Fruit fly (Drosophila melanogaster) whole organism, embryonic: ENCODE data around the gene CG33640.
A peak's percentile ranks its signal among the peaks of the same experiment; 100 is the strongest.

Experiments used
- Atf3 ChIP-seq: fragments of 200-800 bp; sonication (Bioruptor generic); optimal IDR thresholded peaks from 3 replicates; lab custom pipeline; 2016; ENCODE audit warnings: missing biosample characterization, missing genetic modification characterization
- BtbVII ChIP-seq: fragments of 200-800 bp; sonication (Bioruptor generic); optimal IDR thresholded peaks from 3 replicates; lab custom pipeline; 2017; ENCODE audit warnings: missing biosample characterization, mild to moderate bottlenecking, missing genetic modification characterization
- CG10209 ChIP-seq: fragments of 200-800 bp; sonication (Bioruptor generic); optimal IDR thresholded peaks from 3 replicates; lab custom pipeline; 2017; ENCODE audit warnings: missing biosample characterization, mild to moderate bottlenecking, missing genetic modification characterization, missing genetic modification reagents
- CG11398 ChIP-seq: fragments of 200-800 bp; sonication (Bioruptor generic); optimal IDR thresholded peaks from 2 replicates; lab custom pipeline; 2016; ENCODE audit warnings: missing biosample characterization, missing genetic modification characterization
- CG11504 ChIP-seq: fragments of 200-800 bp; sonication (Bioruptor generic); optimal IDR thresholded peaks from 3 replicates; lab custom pipeline; 2019; ENCODE audit warnings: missing biosample characterization, mild to moderate bottlenecking, missing genetic modification characterization, moderate library complexity
- CG11723 ChIP-seq: fragments of 200-800 bp; sonication (Bioruptor generic); optimal IDR thresholded peaks from 2 replicates; lab custom pipeline; 2017; ENCODE audit warnings: missing biosample characterization, mild to moderate bottlenecking, missing genetic modification characterization
- CG14667 ChIP-seq: fragments of 200-800 bp; sonication (Bioruptor generic); IDR thresholded peaks from 2 replicates; pipeline ENCODE4 v1.3.6; 2022; ENCODE audit warnings: missing biosample characterization, missing genetic modification characterization
- CG14965 ChIP-seq: fragments of 200-800 bp; sonication (Bioruptor generic); optimal IDR thresholded peaks from 2 replicates; lab custom pipeline; 2016; ENCODE audit warnings: missing biosample characterization, missing genetic modification characterization, borderline replicate concordance
- CG1602 ChIP-seq: fragments of 200-800 bp; sonication (Bioruptor generic); optimal IDR thresholded peaks from 3 replicates; lab custom pipeline; 2016; ENCODE audit warnings: missing biosample characterization, missing genetic modification characterization
- CG1647 ChIP-seq: fragments of 200-800 bp; sonication (Bioruptor generic); optimal IDR thresholded peaks from 3 replicates; lab custom pipeline; 2016; ENCODE audit warnings: missing biosample characterization, missing genetic modification characterization
- CG16815 ChIP-seq: fragments of 200-800 bp; sonication (Bioruptor generic); optimal IDR thresholded peaks from 3 replicates; lab custom pipeline; 2017; ENCODE audit warnings: missing biosample characterization, mild to moderate bottlenecking, missing genetic modification characterization
- CG17361 ChIP-seq: fragments of 200-800 bp; sonication (Bioruptor generic); IDR thresholded peaks from 3 replicates; pipeline ENCODE4 v1.3.6; 2022; ENCODE audit warnings: missing biosample characterization, missing genetic modification characterization
- CG17568 ChIP-seq: fragments of 200-800 bp; sonication (Bioruptor generic); optimal IDR thresholded peaks from 2 replicates; lab custom pipeline; 2018; ENCODE audit warnings: missing biosample characterization, mild to moderate bottlenecking, missing genetic modification characterization, moderate library complexity
- CG2116 ChIP-seq: fragments of 200-800 bp; sonication (Bioruptor generic); optimal IDR thresholded peaks from 3 replicates; lab custom pipeline; 2018; ENCODE audit warnings: missing biosample characterization, mild to moderate bottlenecking, missing genetic modification characterization
- CG31441 ChIP-seq: fragments of 200-800 bp; sonication (Bioruptor generic); IDR thresholded peaks from 2 replicates; pipeline ENCODE4 v1.3.6; 2022; ENCODE audit warnings: missing biosample characterization, missing genetic modification characterization
- CG34422 ChIP-seq: fragments of 200-800 bp; sonication (Bioruptor generic); IDR thresholded peaks from 3 replicates; pipeline ENCODE4 v1.3.6; 2022; ENCODE audit warnings: missing biosample characterization, missing genetic modification characterization
- CG6689 ChIP-seq: fragments of 200-800 bp; sonication (Bioruptor generic); IDR thresholded peaks from 2 replicates; pipeline ENCODE4 v1.3.6; 2022; ENCODE audit warnings: missing biosample characterization, missing genetic modification characterization
- CG7786 ChIP-seq: fragments of 200-800 bp; sonication (Bioruptor generic); optimal IDR thresholded peaks from 2 replicates; lab custom pipeline; 2016; ENCODE audit warnings: missing biosample characterization, missing genetic modification characterization
- CG8478 ChIP-seq: fragments of >200 bp; optimal IDR thresholded peaks from 2 replicates; lab custom pipeline; 2018
- CG9609 ChIP-seq: fragments of 200-800 bp; sonication (Bioruptor generic); optimal IDR thresholded peaks from 3 replicates; lab custom pipeline; 2016; ENCODE audit warnings: missing biosample characterization, missing genetic modification characterization
- Chrac-16 ChIP-seq: fragments of 200-800 bp; sonication (Bioruptor generic); optimal IDR thresholded peaks from 3 replicates; lab custom pipeline; 2016; ENCODE audit warnings: missing biosample characterization, missing genetic modification characterization
- Dref ChIP-seq: fragments of 200-800 bp; sonication (Bioruptor generic); IDR thresholded peaks from 2 replicates; pipeline ENCODE4 v1.3.6; 2022; ENCODE audit warnings: missing biosample characterization, missing genetic modification characterization
- E2f2 ChIP-seq: fragments of 200-800 bp; sonication (Bioruptor generic); IDR thresholded peaks from 2 replicates; pipeline ENCODE4 v1.3.6; 2022; ENCODE audit warnings: missing biosample characterization, missing genetic modification characterization
- Fer2 ChIP-seq: fragments of 200-800 bp; sonication (Bioruptor generic); optimal IDR thresholded peaks from 2 replicates; lab custom pipeline; 2018; ENCODE audit warnings: missing biosample characterization, mild to moderate bottlenecking, missing genetic modification characterization, moderate library complexity
- Hr3 ChIP-seq: fragments of 200-800 bp; sonication (Bioruptor generic); optimal IDR thresholded peaks from 3 replicates; lab custom pipeline; 2016; ENCODE audit warnings: missing biosample characterization, missing genetic modification characterization
- PHDP ChIP-seq: fragments of 200-800 bp; sonication (Bioruptor generic); optimal IDR thresholded peaks from 3 replicates; lab custom pipeline; 2018; ENCODE audit warnings: missing biosample characterization, mild to moderate bottlenecking, missing genetic modification characterization, moderate library complexity
- Rx ChIP-seq: fragments of 200-800 bp; sonication (Bioruptor generic); IDR thresholded peaks from 2 replicates; pipeline ENCODE4 v1.3.6; 2022; ENCODE audit warnings: missing biosample characterization, missing genetic modification characterization
- Sin3A ChIP-seq: fragments of >200 bp; optimal IDR thresholded peaks from 2 replicates; lab custom pipeline; 2018
- Taf1 ChIP-seq: fragments of 200-800 bp; sonication (Bioruptor generic); IDR thresholded peaks from 2 replicates; pipeline ENCODE4 v1.3.6; 2022; ENCODE audit warnings: missing biosample characterization, missing genetic modification characterization
- YL-1 ChIP-seq: fragments of 200-800 bp; sonication (Bioruptor generic); optimal IDR thresholded peaks from 3 replicates; lab custom pipeline; 2017; ENCODE audit warnings: missing biosample characterization, mild to moderate bottlenecking, missing genetic modification characterization
- abd-A ChIP-seq: fragments of 200-800 bp; sonication (Bioruptor generic); optimal IDR thresholded peaks from 3 replicates; lab custom pipeline; 2019; ENCODE audit warnings: missing biosample characterization, mild to moderate bottlenecking, missing genetic modification characterization, moderate library complexity
- ato ChIP-seq: fragments of 200-800 bp; sonication (Bioruptor generic); IDR thresholded peaks from 2 replicates; pipeline ENCODE4 v1.3.6; 2022; ENCODE audit warnings: missing biosample characterization, missing genetic modification characterization; ENCODE audit not compliant: partially characterized antibody
- bbx ChIP-seq: fragments of 200-800 bp; sonication (Bioruptor generic); IDR thresholded peaks from 2 replicates; pipeline ENCODE4 v1.3.6; 2022; ENCODE audit warnings: missing biosample characterization, missing genetic modification characterization; ENCODE audit not compliant: partially characterized antibody
- gce ChIP-seq: fragments of 200-800 bp; sonication (Bioruptor generic); IDR thresholded peaks from 3 replicates; pipeline ENCODE4 v1.3.6; 2022; ENCODE audit warnings: missing biosample characterization, missing genetic modification characterization
- lmd ChIP-seq: fragments of 200-800 bp; sonication (Bioruptor generic); IDR thresholded peaks from 2 replicates; pipeline ENCODE4 v1.3.6; 2022; ENCODE audit warnings: missing biosample characterization, missing genetic modification characterization
- mirr ChIP-seq: fragments of 200-800 bp; sonication (Bioruptor generic); optimal IDR thresholded peaks from 3 replicates; lab custom pipeline; 2018; ENCODE audit warnings: missing biosample characterization, mild to moderate bottlenecking, missing genetic modification characterization
- odd ChIP-seq: fragments of 200-800 bp; sonication (Bioruptor generic); optimal IDR thresholded peaks from 2 replicates; lab custom pipeline; 2017; ENCODE audit warnings: missing biosample characterization, mild to moderate bottlenecking, missing genetic modification characterization
- pan ChIP-seq, 4 experiments: fragments of >200 bp in 3 of 4; fragments of 200-800 bp in 1 of 4; sonication (Bioruptor generic) in 1 of 4; optimal IDR thresholded peaks in 3 of 4; IDR thresholded peaks in 1 of 4; 2 replicates each; pipeline versions ENCODE4 v1.3.6 to Lab custom; 2017 to 2022; ENCODE audit warnings: missing biosample characterization in 2 of 4, missing genetic modification characterization in 2 of 4, mixed read lengths in 1 of 4
- pzg ChIP-seq: fragments of 200-800 bp; sonication (Bioruptor generic); optimal IDR thresholded peaks from 3 replicates; lab custom pipeline; 2018; ENCODE audit warnings: missing biosample characterization, mild to moderate bottlenecking, missing genetic modification characterization, moderate library complexity
- ro ChIP-seq: fragments of 200-800 bp; sonication (Bioruptor generic); IDR thresholded peaks from 2 replicates; pipeline ENCODE4 v1.3.6; 2022; ENCODE audit warnings: missing biosample characterization, missing genetic modification characterization
- row ChIP-seq: fragments of 200-800 bp; sonication (Bioruptor generic); IDR thresholded peaks from 3 replicates; pipeline ENCODE4 v1.3.6; 2022; ENCODE audit warnings: missing biosample characterization, missing genetic modification characterization
- scrt ChIP-seq: fragments of 200-800 bp; sonication (Bioruptor generic); optimal IDR thresholded peaks from 2 replicates; lab custom pipeline; 2018; ENCODE audit warnings: missing biosample characterization, mild to moderate bottlenecking, missing genetic modification characterization, moderate library complexity
- sisA ChIP-seq: fragments of 200-800 bp; sonication (Bioruptor generic); IDR thresholded peaks from 2 replicates; pipeline ENCODE4 v1.3.6; 2022; ENCODE audit warnings: missing biosample characterization, missing genetic modification characterization
- tap ChIP-seq: fragments of 200-800 bp; optimal IDR thresholded peaks from 3 replicates; lab custom pipeline; 2019; ENCODE audit warnings: missing biosample characterization, mild to moderate bottlenecking, missing genetic modification characterization, moderate library complexity
- tin ChIP-seq: fragments of 200-800 bp; sonication (Bioruptor generic); optimal IDR thresholded peaks from 3 replicates; lab custom pipeline; 2016; ENCODE audit warnings: missing biosample characterization, missing genetic modification characterization
- tll ChIP-seq, 2 experiments: fragments of 200-800 bp in 1 of 2; fragments of >200 bp in 1 of 2; sonication (Bioruptor generic) in 1 of 2; optimal IDR thresholded peaks; 2 replicates each; lab custom pipeline; 2017 to 2019; ENCODE audit warnings: missing biosample characterization in 2 of 2, missing genetic modification characterization in 2 of 2, mild to moderate bottlenecking in 1 of 2, moderate library complexity in 1 of 2
- unpg ChIP-seq: fragments of 200-800 bp; sonication (Bioruptor generic); optimal IDR thresholded peaks from 3 replicates; lab custom pipeline; 2018; ENCODE audit warnings: missing biosample characterization, mild to moderate bottlenecking, missing genetic modification characterization, moderate library complexity
- wdn ChIP-seq: fragments of 200-800 bp; sonication (Bioruptor generic); IDR thresholded peaks from 2 replicates; pipeline ENCODE4 v1.3.6; 2022; ENCODE audit warnings: missing biosample characterization, missing genetic modification characterization

The CG33640 gene

dm6 chr2L:13548786-13549780 lies 21.4 kb downstream of the CG33640 start, which contains the start of gene B4 (continued):
- no peak for TF ChIP-seq CG7786 (GFP tag; lab: Kevin White, UChicago)
- peak; percentile 19 for TF ChIP-seq CG17568 (GFP tag; lab: Kevin White, UChicago)
- TF ChIP-seq bbx (GFP tag; lab: Robert Waterston, UW) = peak; percentile 66
- no peak for TF ChIP-seq Fer2
- TF ChIP-seq ato (GFP tag; lab: Robert Waterston, UW) = no peak
- TF ChIP-seq mirr = peak; percentile 89
- no peak; the same call in 2 of the 3 replicates for TF ChIP-seq row (GFP tag; lab: Robert Waterston, UW)
- TF ChIP-seq CG11398 (GFP tag; lab: Kevin White, UChicago) = no peak
- TF ChIP-seq odd (GFP tag; lab: Kevin White, UChicago) = peak; percentile 67
- peak; percentile 55 for TF ChIP-seq CG2116 (GFP tag; lab: Kevin White, UChicago)
- no peak for TF ChIP-seq Hr3
- TF ChIP-seq PHDP (tag; lab: Kevin White, UChicago) = no peak
- TF ChIP-seq BtbVII (GFP tag; lab: Kevin White, UChicago) = peak; percentile 55
- TF ChIP-seq abd-A (tag; lab: Kevin White, UChicago) = no peak
- peak; percentile 68 for TF ChIP-seq Sin3A (lab: Kevin White, UChicago)
- no peak for TF ChIP-seq pan (optimal IDR thresholded peaks at IDR 0.05; lab: Kevin White, UChicago)
- TF ChIP-seq pan (GFP tag; optimal IDR thresholded peaks at IDR 0.05 in 1 of 2, IDR thresholded peaks at IDR 0.05 in 1 of 2) = peak in 1 of 2 experiments; percentile 64
- TF ChIP-seq gce (GFP tag; lab: Robert Waterston, UW) = peak; percentile 62; the same call in 2 of the 3 replicates
- TF ChIP-seq CG6689 (GFP tag; lab: Robert Waterston, UW) = no peak
- TF ChIP-seq CG11504 = peak; percentile 6
- no peak for TF ChIP-seq sisA (GFP tag; lab: Robert Waterston, UW)
- peak; percentile 11 for TF ChIP-seq YL-1 (GFP tag; lab: Kevin White, UChicago)
- TF ChIP-seq lmd = no peak; the same call in 1 of the 2 replicates
- peak; percentile 76; the same call in 2 of the 3 replicates for TF ChIP-seq CG34422 (GFP tag; lab: Robert Waterston, UW)
- no peak for TF ChIP-seq Rx (GFP tag; lab: Robert Waterston, UW)
- TF ChIP-seq Atf3 (GFP tag; lab: Kevin White, UChicago) = no peak
- no peak for TF ChIP-seq CG31441 (GFP tag; lab: Robert Waterston, UW)
- TF ChIP-seq tll (GFP tag; optimal IDR thresholded peaks at IDR 0.05; lab: Kevin White, UChicago) = peak in 1 of 2 experiments; percentile 94
- TF ChIP-seq pzg (GFP tag; lab: Kevin White, UChicago) = peak; percentile 70
- TF ChIP-seq CG1602 (GFP tag; lab: Kevin White, UChicago) = no peak
- TF ChIP-seq Taf1 (GFP tag; lab: Robert Waterston, UW) = no peak
- no peak for TF ChIP-seq Chrac-16 (GFP tag; lab: Kevin White, UChicago)
- no peak for TF ChIP-seq CG17361 (GFP tag; lab: Robert Waterston, UW)
- peak; percentile 49 for TF ChIP-seq unpg (GFP tag; lab: Kevin White, UChicago)
- TF ChIP-seq wdn (GFP tag; lab: Robert Waterston, UW) = peak; percentile 58; the same call in 1 of the 2 replicates
- TF ChIP-seq CG14667 (GFP tag; lab: Robert Waterston, UW) = no peak
- peak; percentile 3 for TF ChIP-seq CG11723 (GFP tag; lab: Kevin White, UChicago)
- TF ChIP-seq ro = no peak
- TF ChIP-seq tin (GFP tag; lab: Kevin White, UChicago) = no peak
- TF ChIP-seq tap (tag; lab: Kevin White, UChicago) = peak; percentile 27
- no peak for TF ChIP-seq CG9609 (GFP tag; lab: Kevin White, UChicago)
- peak; percentile 53 for TF ChIP-seq scrt
- TF ChIP-seq CG8478 = no peak
- peak; percentile 6 for TF ChIP-seq CG10209 (GFP tag; lab: Kevin White, UChicago)
- TF ChIP-seq CG14965 (GFP tag; lab: Kevin White, UChicago) = no peak
- peak; percentile 97 for TF ChIP-seq E2f2 (GFP tag; lab: Robert Waterston, UW)
- TF ChIP-seq CG1647 (GFP tag; lab: Kevin White, UChicago) = no peak
- no peak for TF ChIP-seq Dref (GFP tag; lab: Robert Waterston, UW)
- TF ChIP-seq CG16815 (GFP tag; lab: Kevin White, UChicago) = no peak
